Worm (Caenorhabditis elegans): ENCODE measurements around the gene atic-1.
A peak's percentile ranks its signal among the peaks of the same experiment; 100 is the strongest.

Gene atic-1

DNA sequence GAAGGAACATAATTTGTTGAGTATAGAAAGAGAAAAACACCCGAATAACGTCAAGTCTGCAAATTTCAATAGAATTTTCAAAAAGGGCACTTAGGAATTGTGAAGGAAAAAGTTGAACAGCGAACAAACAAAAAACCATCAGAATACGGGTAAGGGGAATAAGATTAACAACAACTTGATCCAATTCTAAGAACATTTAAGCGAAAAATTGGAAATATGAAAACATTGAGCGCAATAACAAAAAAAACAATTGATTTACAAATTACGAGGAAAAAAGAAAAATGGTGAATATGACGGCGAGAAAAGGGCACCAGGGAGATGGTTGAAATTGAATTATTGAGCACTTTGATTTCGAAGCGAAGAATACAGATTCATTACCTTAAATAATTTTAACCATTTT lies 35.1 kb downstream of the atic-1 start:
- TF ChIP-seq unc-86 (tag; optimal IDR thresholded peaks at IDR 0.05) (no peak), ceh-9 (tag; optimal IDR thresholded peaks at IDR 0.05) (no peak), ahr-1 (tag; optimal IDR thresholded peaks at IDR 0.05) (no peak), ceh-19 (GFP tag; optimal IDR thresholded peaks at IDR 0.05) (no peak), rnt-1 (tag; optimal IDR thresholded peaks at IDR 0.05) (no peak), che-1 (tag; optimal IDR thresholded peaks at IDR 0.05) (no peak)

DNA sequence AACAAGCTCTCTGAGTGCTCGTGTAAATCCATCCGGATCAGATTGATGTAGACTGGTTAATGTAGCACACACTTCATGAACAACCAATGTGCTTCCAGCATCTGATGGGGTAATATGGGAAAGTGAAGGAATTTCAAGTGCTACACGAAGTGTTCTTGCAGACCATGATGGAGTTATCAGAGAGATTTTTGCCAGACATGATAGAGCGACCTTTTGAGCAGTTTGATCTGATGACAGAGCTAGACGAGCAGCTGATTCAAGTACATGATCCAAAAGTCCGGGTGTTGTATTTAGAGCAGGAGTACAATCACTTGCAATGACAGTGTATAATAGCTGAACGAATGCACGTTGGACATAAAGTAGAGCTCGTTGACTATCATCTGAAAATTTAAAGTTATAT lies 36.1 kb downstream of the atic-1 start:
- TF ChIP-seq pros-1 (tag; optimal IDR thresholded peaks at IDR 0.05) (no peak), pha-4 (tag; optimal IDR thresholded peaks at IDR 0.05) (no peak), hlh-6 (tag; optimal IDR thresholded peaks at IDR 0.05) (no peak), unc-55 (GFP tag; optimal IDR thresholded peaks at IDR 0.05) (no peak), zip-5 (tag; optimal IDR thresholded peaks at IDR 0.05) (no peak), nhr-232 (tag; optimal IDR thresholded peaks at IDR 0.05) (no peak), hlh-13 (GFP tag; optimal IDR thresholded peaks at IDR 0.05) (no peak), tbx-2 (tag; optimal IDR thresholded peaks at IDR 0.05) (no peak), dve-1 (tag; optimal IDR thresholded peaks at IDR 0.05) (no peak), syd-9 (tag; optimal IDR thresholded peaks at IDR 0.05) (no peak), gmeb-2 (tag; optimal IDR thresholded peaks at IDR 0.05) (no peak)

DNA sequence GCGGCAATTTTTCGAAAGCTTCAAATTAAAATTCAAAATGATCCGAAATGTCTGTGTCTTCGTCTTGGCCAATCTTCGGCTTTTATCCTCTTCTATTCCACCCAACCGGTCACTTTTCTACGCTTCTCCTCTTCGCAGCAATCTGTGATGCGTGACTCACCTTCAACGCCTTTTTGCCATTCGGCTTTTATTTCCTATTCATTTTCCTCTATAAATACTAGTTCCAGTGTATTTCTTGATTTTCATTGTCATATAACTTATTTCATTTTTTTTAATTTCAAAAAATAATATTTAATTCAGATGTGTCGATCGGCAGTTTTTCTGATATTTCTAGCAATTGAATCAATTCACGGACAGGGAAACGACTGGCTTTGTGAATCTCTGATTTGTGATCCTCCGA lies 38.3 kb downstream of the atic-1 start, which contains the start of gene C49H3.16:
C49H3.16 (plus strand) TSS at position 301 of the 400 bp plus-strand sequence.
- TF ChIP-seq hlh-30 (tag; optimal IDR thresholded peaks at IDR 0.05; ENCODE audit: insufficient read depth) = no peak
- TF ChIP-seq nfya-1 (tag; optimal IDR thresholded peaks at IDR 0.05) = no peak
- TF ChIP-seq dve-1 (tag; optimal IDR thresholded peaks at IDR 0.05) = no peak
- no peak for TF ChIP-seq ceh-6 (GFP tag; optimal IDR thresholded peaks at IDR 0.05)
- TF ChIP-seq pqm-1 (tag; optimal IDR thresholded peaks at IDR 0.05) = no peak
- TF ChIP-seq ceh-22 (tag; optimal IDR thresholded peaks at IDR 0.05) = no peak
- TF ChIP-seq nhr-11 (tag; optimal IDR thresholded peaks at IDR 0.05) = no peak
- no peak for TF ChIP-seq ceh-19 (GFP tag; optimal IDR thresholded peaks at IDR 0.05)
- no peak for TF ChIP-seq unc-42 (tag; optimal IDR thresholded peaks at IDR 0.05)
- no peak for TF ChIP-seq ceh-48 (tag; optimal IDR thresholded peaks at IDR 0.05)
- TF ChIP-seq pat-9 (tag; optimal IDR thresholded peaks at IDR 0.05) = no peak

DNA sequence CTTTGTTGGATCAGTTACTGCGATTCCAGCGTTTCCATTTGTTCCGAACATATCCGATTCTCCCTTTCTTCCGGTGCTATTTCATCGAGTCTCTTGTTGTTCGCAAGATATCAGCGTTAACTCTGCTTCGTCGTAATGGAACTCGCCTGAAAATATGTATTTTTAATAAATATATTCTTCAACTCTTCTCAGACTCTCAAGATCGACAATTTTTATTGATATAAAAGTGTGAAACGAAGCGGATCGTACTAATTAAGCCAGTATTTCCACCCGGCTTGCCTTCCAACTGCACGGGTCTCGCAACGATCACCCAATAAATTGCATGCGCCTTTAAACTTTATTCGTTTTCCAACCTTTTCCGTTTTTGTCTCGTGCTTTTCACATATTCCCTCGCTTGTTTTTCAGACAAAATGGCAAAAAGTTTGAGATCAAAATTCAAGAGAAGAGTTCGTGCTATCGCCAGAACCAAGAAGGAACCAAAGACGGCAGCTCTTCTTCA lies 42.2 kb downstream of the atic-1 start, which contains the start of the genes xpo-3 and C49H3.3:
xpo-3 (minus strand) TSS at position 51 of the 499 bp plus-strand sequence.
C49H3.3 (plus strand) TSS at position 369 of the 499 bp plus-strand sequence.
- TF ChIP-seq K09A11.1 (tag; optimal IDR thresholded peaks at IDR 0.05; ENCODE audit: insufficient read depth) (no peak), unc-55 (GFP tag; optimal IDR thresholded peaks at IDR 0.05) (no peak), dmd-4 (tag; optimal IDR thresholded peaks at IDR 0.05; ENCODE audit: borderline replicate concordance) (no peak), Y22D7AL.16 (tag; optimal IDR thresholded peaks at IDR 0.05) (no peak), ceh-31 (tag; optimal IDR thresholded peaks at IDR 0.05) (peak; percentile 14), hlh-15 (tag; optimal IDR thresholded peaks at IDR 0.05) (no peak), pha-4 (tag; optimal IDR thresholded peaks at IDR 0.05) (no peak), odd-2 (tag; optimal IDR thresholded peaks at IDR 0.05) (no peak), ceh-18 (tag; optimal IDR thresholded peaks at IDR 0.05) (no peak), ttx-3 (tag; optimal IDR thresholded peaks at IDR 0.05) (no peak), ceh-48 (tag; optimal IDR thresholded peaks at IDR 0.05) (no peak), unc-42 (tag; optimal IDR thresholded peaks at IDR 0.05) (peak; percentile 51), ceh-34 (tag; optimal IDR thresholded peaks at IDR 0.05) (no peak), tbx-2 (tag; optimal IDR thresholded peaks at IDR 0.05) (no peak), pros-1 (tag; optimal IDR thresholded peaks at IDR 0.05) (no peak), syd-9 (tag; optimal IDR thresholded peaks at IDR 0.05) (no peak), hlh-30 (tag; optimal IDR thresholded peaks at IDR 0.05; ENCODE audit: insufficient read depth) (peak; percentile 3), ahr-1 (tag; optimal IDR thresholded peaks at IDR 0.05) (no peak), hlh-8 (tag; optimal IDR thresholded peaks at IDR 0.05) (no peak), ceh-19 (GFP tag; optimal IDR thresholded peaks at IDR 0.05) (no peak)
